Worm (Caenorhabditis elegans) whole organism, L1 larva: Measurements from ENCODE around the gene F59D12.3.

Experiments used
- C16A3.4 ChIP-seq: fragments of 150-350 bp; optimal IDR thresholded peaks from 2 replicates; lab custom pipeline; 2014; ENCODE audit warnings: missing biosample characterization, missing genetic modification characterization
- C34B4.2 ChIP-seq: sonication (generic microtip); optimal IDR thresholded peaks from 2 replicates; lab custom pipeline; 2017; ENCODE audit warnings: mild to moderate bottlenecking, missing genetic modification characterization, missing compliant biosample characterization
- F16B12.6 ChIP-seq: fragments of 150-350 bp; optimal IDR thresholded peaks from 2 replicates; lab custom pipeline; 2014; ENCODE audit warnings: missing biosample characterization, missing genetic modification characterization
- Y116A8C.19 ChIP-seq: sonication (generic microtip); optimal IDR thresholded peaks from 2 replicates; lab custom pipeline; 2016; ENCODE audit warnings: missing compliant biosample characterization, missing genetic modification characterization, borderline replicate concordance
- aha-1 ChIP-seq: fragments of 150-350 bp; optimal IDR thresholded peaks from 2 replicates; lab custom pipeline; 2014; ENCODE audit warnings: missing biosample characterization, missing genetic modification characterization
- alr-1 ChIP-seq: fragments of 200-800 bp; sonication (Bioruptor generic); optimal IDR thresholded peaks from 2 replicates; lab custom pipeline; 2018; ENCODE audit warnings: borderline replicate concordance, mild to moderate bottlenecking, missing genetic modification characterization, missing compliant biosample characterization
- ama-1 ChIP-seq: fragments of 150-350 bp; optimal IDR thresholded peaks from 2 replicates; lab custom pipeline; 2014
- ceh-63 ChIP-seq: fragments of 200-800 bp; sonication (Bioruptor generic); optimal IDR thresholded peaks from 2 replicates; lab custom pipeline; 2018; ENCODE audit warnings: mild to moderate bottlenecking, missing genetic modification characterization, missing compliant biosample characterization
- ceh-8 ChIP-seq: fragments of 200-800 bp; sonication (Bioruptor generic); optimal IDR thresholded peaks from 2 replicates; lab custom pipeline; 2018; ENCODE audit warnings: mild to moderate bottlenecking, missing genetic modification characterization, moderate library complexity, missing compliant biosample characterization
- ceh-88 ChIP-seq: fragments of 200-800 bp; sonication (Bioruptor generic); IDR thresholded peaks from 2 replicates; pipeline ENCODE4 v1.3.6; 2022; ENCODE audit warnings: missing genetic modification characterization, missing compliant biosample characterization
- ceh-90 ChIP-seq: sonication (generic microtip); optimal IDR thresholded peaks from 2 replicates; lab custom pipeline; 2016; ENCODE audit warnings: missing genetic modification characterization, missing compliant biosample characterization
- dpl-1 ChIP-seq, 3 experiments: fragments of 150-350 bp in 2 of 3; sonication (generic microtip) in 1 of 3; optimal IDR thresholded peaks; 2 replicates each; lab custom pipeline; 2014 to 2017; ENCODE audit warnings: missing biosample characterization in 3 of 3, missing genetic modification characterization in 3 of 3, missing genetic modification reagents in 3 of 3
- dsc-1 ChIP-seq: sonication (generic microtip); optimal IDR thresholded peaks from 2 replicates; lab custom pipeline; 2016; ENCODE audit warnings: mild to moderate bottlenecking, missing genetic modification characterization, missing compliant biosample characterization
- efl-1 ChIP-seq, 4 experiments: fragments of 150-350 bp; optimal IDR thresholded peaks in 3 of 4; peaks in 1 of 4; 1 replicate in 1 of 4; 2 replicates in 3 of 4; lab custom pipeline; 2014; ENCODE audit warnings: missing biosample characterization in 2 of 4, missing genetic modification characterization in 2 of 4, missing genetic modification reagents in 2 of 4
- efl-3 ChIP-seq: fragments of 200-800 bp; sonication (Bioruptor generic); optimal IDR thresholded peaks from 2 replicates; lab custom pipeline; 2018; ENCODE audit warnings: mild to moderate bottlenecking, missing genetic modification characterization, missing compliant biosample characterization
- egl-27 ChIP-seq, 2 experiments: fragments of 150-350 bp in 1 of 2; sonication (generic microtip); optimal IDR thresholded peaks; 3 replicates each; lab custom pipeline; 2017 to 2018; ENCODE audit warnings: missing biosample characterization in 2 of 2, missing genetic modification characterization in 2 of 2, missing genetic modification reagents in 2 of 2
- elt-3 ChIP-seq, 6 experiments: fragments of 150-350 bp in 1 of 6; sonication (generic microtip); optimal IDR thresholded peaks; 2 replicates each; lab custom pipeline; 2017 to 2018; ENCODE audit warnings: missing biosample characterization in 6 of 6, missing genetic modification characterization in 6 of 6, inconsistent platforms in 1 of 6
- ets-5 ChIP-seq: fragments of 200-800 bp; sonication (Bioruptor generic); IDR thresholded peaks from 2 replicates; pipeline ENCODE4 v1.3.6; 2022; ENCODE audit warnings: missing genetic modification characterization, missing compliant biosample characterization
- fkh-4 ChIP-seq: sonication (generic microtip); optimal IDR thresholded peaks from 2 replicates; lab custom pipeline; 2016; ENCODE audit warnings: missing compliant biosample characterization, missing genetic modification characterization, borderline replicate concordance
- fkh-8 ChIP-seq: sonication (generic microtip); optimal IDR thresholded peaks from 2 replicates; lab custom pipeline; 2016; ENCODE audit warnings: mild to moderate bottlenecking, missing genetic modification characterization, missing compliant biosample characterization
- fos-1 ChIP-seq: fragments of 150-350 bp; optimal IDR thresholded peaks from 2 replicates; lab custom pipeline; 2014; ENCODE audit warnings: missing biosample characterization, missing genetic modification characterization
- hlh-17 ChIP-seq: fragments of 200-800 bp; sonication (Bioruptor generic); optimal IDR thresholded peaks from 2 replicates; lab custom pipeline; 2018; ENCODE audit warnings: missing genetic modification characterization, mild to moderate bottlenecking, missing compliant biosample characterization, moderate library complexity, borderline replicate concordance
- irx-1 ChIP-seq: sonication (generic microtip); optimal IDR thresholded peaks from 2 replicates; lab custom pipeline; 2016; ENCODE audit warnings: missing genetic modification characterization, missing compliant biosample characterization
- lin-14 ChIP-seq: fragments of 200-800 bp; sonication (Bioruptor generic); optimal IDR thresholded peaks from 2 replicates; lab custom pipeline; 2018; ENCODE audit warnings: mild to moderate bottlenecking, missing genetic modification characterization, moderate library complexity, missing compliant biosample characterization
- lin-35 ChIP-seq, 2 experiments: fragments of 150-350 bp; optimal IDR thresholded peaks; 2 replicates each; lab custom pipeline; 2014; ENCODE audit warnings: missing biosample characterization in 2 of 2, missing genetic modification characterization in 2 of 2, missing genetic modification reagents in 2 of 2
- lin-39 ChIP-seq: fragments of 150-350 bp; optimal IDR thresholded peaks from 2 replicates; lab custom pipeline; 2014; ENCODE audit warnings: missing biosample characterization, missing genetic modification reagents, missing genetic modification characterization
- lsy-2 ChIP-seq, 2 experiments: fragments of 150-350 bp; optimal IDR thresholded peaks; 2 replicates each; lab custom pipeline; 2014; ENCODE audit warnings: missing biosample characterization in 2 of 2, missing genetic modification characterization in 2 of 2
- mab-9 ChIP-seq: fragments of 200-800 bp; sonication (Bioruptor generic); IDR thresholded peaks from 2 replicates; pipeline ENCODE4 v1.3.6; 2022; ENCODE audit warnings: missing genetic modification reagents, missing genetic modification characterization, missing compliant biosample characterization
- mef-2 ChIP-seq: fragments of 150-350 bp; optimal IDR thresholded peaks from 2 replicates; lab custom pipeline; 2014; ENCODE audit warnings: missing biosample characterization, missing genetic modification characterization
- mep-1 ChIP-seq: fragments of 150-350 bp; optimal IDR thresholded peaks from 2 replicates; lab custom pipeline; 2014; ENCODE audit warnings: missing biosample characterization, missing genetic modification characterization
- nhr-11 ChIP-seq: fragments of 150-350 bp; optimal IDR thresholded peaks from 2 replicates; lab custom pipeline; 2014; ENCODE audit warnings: missing biosample characterization, missing genetic modification characterization
- nhr-19 ChIP-seq: fragments of 200-800 bp; sonication (Bioruptor generic); conservative IDR thresholded peaks from 2 replicates; pipeline ENCODE4 v1.3.6; 2022; ENCODE audit warnings: missing genetic modification characterization, missing compliant biosample characterization
- nhr-20 ChIP-seq: sonication (generic microtip); optimal IDR thresholded peaks from 2 replicates; lab custom pipeline; 2016; ENCODE audit warnings: mild to moderate bottlenecking, missing genetic modification characterization, missing compliant biosample characterization
- nhr-237 ChIP-seq: fragments of 150-350 bp; optimal IDR thresholded peaks from 2 replicates; lab custom pipeline; 2014; ENCODE audit warnings: missing biosample characterization, missing genetic modification characterization
- nhr-71 ChIP-seq: sonication (generic microtip); optimal IDR thresholded peaks from 2 replicates; lab custom pipeline; 2016; ENCODE audit warnings: mild to moderate bottlenecking, missing genetic modification characterization, moderate library complexity, missing compliant biosample characterization
- nhr-76 ChIP-seq: sonication (generic microtip); optimal IDR thresholded peaks from 2 replicates; lab custom pipeline; 2017; ENCODE audit warnings: missing biosample characterization, missing genetic modification characterization
- nhr-85 ChIP-seq: sonication (generic microtip); peaks from one replicate; lab custom pipeline; 2016; ENCODE audit warnings: missing genetic modification characterization, inconsistent platforms, missing compliant biosample characterization
- nhr-90 ChIP-seq: sonication (generic microtip); optimal IDR thresholded peaks from 2 replicates; lab custom pipeline; 2016; ENCODE audit warnings: mild to moderate bottlenecking, missing genetic modification characterization, missing compliant biosample characterization; ENCODE audit not compliant: poor library complexity
- pag-3 ChIP-seq: sonication (generic microtip); optimal IDR thresholded peaks from 2 replicates; lab custom pipeline; 2017; ENCODE audit warnings: missing genetic modification characterization, mild to moderate bottlenecking, missing compliant biosample characterization, antibody characterized with exemption, borderline replicate concordance; ENCODE audit not compliant: insufficient read depth
- pax-3 ChIP-seq: fragments of 200-800 bp; sonication (Bioruptor generic); optimal IDR thresholded peaks from 2 replicates; lab custom pipeline; 2018; ENCODE audit warnings: mild to moderate bottlenecking, missing genetic modification characterization, moderate library complexity, missing compliant biosample characterization
- snpc-4 ChIP-seq: fragments of 150-350 bp; optimal IDR thresholded peaks from 2 replicates; lab custom pipeline; 2014; ENCODE audit warnings: missing biosample characterization, missing genetic modification characterization
- sox-4 ChIP-seq: sonication (generic microtip); optimal IDR thresholded peaks from 2 replicates; lab custom pipeline; 2016; ENCODE audit warnings: missing genetic modification characterization, missing compliant biosample characterization
- sptf-1 ChIP-seq: fragments of 150-350 bp; optimal IDR thresholded peaks from 2 replicates; lab custom pipeline; 2014; ENCODE audit warnings: missing biosample characterization, missing genetic modification characterization
- tbx-2 ChIP-seq: sonication (generic microtip); optimal IDR thresholded peaks from 2 replicates; lab custom pipeline; 2016; ENCODE audit warnings: missing genetic modification characterization, missing compliant biosample characterization
- unc-62 ChIP-seq: fragments of 150-350 bp; optimal IDR thresholded peaks from 2 replicates; lab custom pipeline; 2014; ENCODE audit warnings: missing biosample characterization, missing genetic modification reagents, missing genetic modification characterization
- unc-86 ChIP-seq: sonication (generic microtip); optimal IDR thresholded peaks from 2 replicates; lab custom pipeline; 2016; ENCODE audit warnings: missing genetic modification characterization, missing compliant biosample characterization
- vab-15 ChIP-seq: sonication (generic microtip); optimal IDR thresholded peaks from 2 replicates; lab custom pipeline; 2017; ENCODE audit warnings: missing genotype, mild to moderate bottlenecking, missing genetic modification characterization, missing compliant biosample characterization
- xbp-1 ChIP-seq: sonication (generic microtip); optimal IDR thresholded peaks from 2 replicates; lab custom pipeline; 2016; ENCODE audit warnings: missing genetic modification characterization, missing compliant biosample characterization
- zip-4 ChIP-seq: fragments of 200-800 bp; sonication (Bioruptor generic); optimal IDR thresholded peaks from 2 replicates; lab custom pipeline; 2018; ENCODE audit warnings: mild to moderate bottlenecking, missing genetic modification characterization, moderate library complexity, missing compliant biosample characterization

Gene F59D12.3

DNA sequence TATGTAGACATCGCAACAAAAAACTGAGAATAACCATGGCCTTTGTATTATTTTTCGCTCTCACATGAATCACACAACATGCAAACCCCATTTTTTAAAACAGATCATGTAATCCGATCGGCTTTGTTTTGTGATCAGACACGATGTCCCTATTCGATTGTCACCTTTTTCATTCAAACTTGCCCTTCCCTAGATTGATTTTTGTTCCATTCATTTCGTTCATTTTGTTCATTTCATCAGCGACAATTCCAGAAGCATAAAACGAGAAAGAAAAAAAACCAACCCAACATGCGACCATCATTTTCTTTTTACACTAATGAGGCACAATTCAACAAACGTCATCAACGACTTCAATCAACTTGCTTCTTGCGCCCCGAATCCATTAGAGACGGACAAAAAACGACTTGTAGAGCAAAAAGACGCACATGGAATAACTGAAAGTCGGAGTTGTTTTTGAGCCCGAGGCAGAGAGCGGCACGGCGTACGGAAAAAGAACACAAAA is at the start of gene F59D12.3:
Gene F59D12.3 (minus strand): TSS at position 51 of the 502 bp plus-strand sequence.
- peak; percentile 60 for TF ChIP-seq ceh-8 (GFP tag; lab: Kevin White, UChicago)
- TF ChIP-seq ceh-63 (GFP tag; lab: Kevin White, UChicago): peak; percentile 53
- TF ChIP-seq fkh-8: no peak
- peak; percentile 21 for TF ChIP-seq lin-14 (GFP tag; lab: Kevin White, UChicago)
- TF ChIP-seq, all 84 proteins: peak for 3

DNA sequence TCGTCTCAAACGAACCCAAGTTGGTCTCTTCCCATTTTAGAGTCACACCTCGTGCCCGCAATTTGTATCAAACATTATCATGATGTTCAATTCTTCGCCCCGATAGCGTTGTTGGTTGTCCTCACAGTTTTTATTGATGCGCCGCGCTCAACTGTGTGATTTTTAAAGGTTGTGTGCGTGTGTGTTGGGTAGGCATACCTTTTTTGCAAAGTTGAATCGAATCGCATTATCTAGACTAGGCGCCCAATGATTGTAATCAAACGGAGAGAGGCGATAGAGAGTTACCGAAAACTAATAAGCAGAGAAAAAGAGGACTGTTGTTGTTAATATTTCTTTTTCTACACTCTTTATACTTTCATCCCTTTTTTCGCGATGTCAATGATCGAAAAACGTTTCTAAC is 49.5 kb upstream of the F59D12.3 start:
- peak; percentile 3 for TF ChIP-seq fos-1 (tag; lab: Kevin White, UChicago)
- TF ChIP-seq xbp-1 (tag; lab: Kevin White, UChicago): no peak
- TF ChIP-seq irx-1 (tag; lab: Kevin White, UChicago): no peak
- no peak for TF ChIP-seq vab-15
- no peak for TF ChIP-seq nhr-237 (tag; lab: Kevin White, UChicago)
- TF ChIP-seq nhr-20: peak; percentile 66
- TF ChIP-seq pax-3 (tag; lab: Kevin White, UChicago): no peak
- no peak for TF ChIP-seq ceh-63 (GFP tag; lab: Kevin White, UChicago)
- TF ChIP-seq mep-1: no peak
- no peak for TF ChIP-seq alr-1 (tag; lab: Kevin White, UChicago)
- TF ChIP-seq unc-62 (GFP tag; lab: Kevin White, UChicago): no peak
- no peak for TF ChIP-seq nhr-11 (tag; lab: Kevin White, UChicago)
- no peak for TF ChIP-seq sptf-1 (tag; lab: Kevin White, UChicago)
- no peak for TF ChIP-seq Y116A8C.19 (tag; lab: Kevin White, UChicago)
- TF ChIP-seq F16B12.6 (tag; lab: Kevin White, UChicago): no peak
- TF ChIP-seq nhr-90: peak; percentile 43
- TF ChIP-seq pag-3 (tag; lab: Kevin White, UChicago): no peak
- TF ChIP-seq ceh-8 (GFP tag; lab: Kevin White, UChicago): no peak
- peak; percentile 18 for TF ChIP-seq tbx-2
- no peak for TF ChIP-seq dsc-1
- no peak for TF ChIP-seq C16A3.4 (tag; lab: Kevin White, UChicago)
- TF ChIP-seq dpl-1 (GFP tag; optimal IDR thresholded peaks at IDR 0.05; lab: Kevin White, UChicago): no peak
- TF ChIP-seq hlh-17 (GFP tag; lab: Kevin White, UChicago): no peak
- no peak for TF ChIP-seq unc-86
- TF ChIP-seq nhr-85 (tag; lab: Kevin White, UChicago): peak; percentile 91
- no peak for TF ChIP-seq nhr-76 (tag; lab: Kevin White, UChicago)
- no peak for TF ChIP-seq ama-1 (lab: Kevin White, UChicago)
- TF ChIP-seq ets-5 (GFP tag; lab: Robert Waterston, UW): no peak
- TF ChIP-seq fkh-4 (tag; lab: Kevin White, UChicago): no peak
- peak; percentile 74 for TF ChIP-seq lin-14 (GFP tag; lab: Kevin White, UChicago)
- no peak for TF ChIP-seq snpc-4 (tag; lab: Kevin White, UChicago)
- no peak for TF ChIP-seq sox-4 (tag; lab: Kevin White, UChicago)
- no peak for TF ChIP-seq mef-2 (tag; lab: Kevin White, UChicago)
- TF ChIP-seq elt-3 (tag; optimal IDR thresholded peaks at IDR 0.05; lab: Kevin White, UChicago): peak in 5 of 6 experiments; percentile 44 to 75 (median 58)
- TF ChIP-seq nhr-71 (tag; lab: Kevin White, UChicago): peak; percentile 39
- TF ChIP-seq lin-39 (tag; lab: Kevin White, UChicago): no peak
- TF ChIP-seq C34B4.2: no peak
- no peak for TF ChIP-seq ceh-90 (tag; lab: Kevin White, UChicago)
- TF ChIP-seq egl-27 (tag; optimal IDR thresholded peaks at IDR 0.05; lab: Kevin White, UChicago): no peak
- TF ChIP-seq lsy-2 (tag; optimal IDR thresholded peaks at IDR 0.05; lab: Kevin White, UChicago): no peak
- TF ChIP-seq efl-3: no peak
- no peak for TF ChIP-seq efl-1 (optimal IDR thresholded peaks at IDR 0.05; lab: Kevin White, UChicago)
- TF ChIP-seq efl-1 (GFP tag; optimal IDR thresholded peaks at IDR 0.05 in 1 of 2; lab: Kevin White, UChicago): peak in 1 of 2 experiments; percentile 34
- TF ChIP-seq aha-1 (tag; lab: Kevin White, UChicago): no peak
- no peak for TF ChIP-seq zip-4 (GFP tag; lab: Kevin White, UChicago)
- TF ChIP-seq nhr-19: peak; percentile 8; the same call in 1 of the 2 replicates
- TF ChIP-seq ceh-88: no peak
- TF ChIP-seq lin-35 (GFP tag; optimal IDR thresholded peaks at IDR 0.05; lab: Kevin White, UChicago): peak in 1 of 2 experiments; percentile 17
- TF ChIP-seq mab-9: no peak
